Fruit fly (Drosophila melanogaster): ENCODE measurements around the gene mthl9.

mthl9 gene

dm6 chr3L:282276-282675, 49.8 kb downstream of the mthl9 start:
- no peak for TF ChIP-seq CG8478 (optimal IDR thresholded peaks at IDR 0.05)
